Fruit fly (Drosophila melanogaster) whole organism, prepupa: ENCODE results near the gene bi.

Experiments used
- Blimp-1 ChIP-seq: fragments of 200-800 bp; sonication (Bioruptor generic); optimal IDR thresholded peaks from 3 replicates; lab custom pipeline; 2017; ENCODE audit warnings: missing biosample characterization, missing genetic modification characterization, mild to moderate bottlenecking, moderate library complexity, missing genetic modification reagents
- CG10631 ChIP-seq: fragments of 200-800 bp; sonication (Bioruptor generic); optimal IDR thresholded peaks from 2 replicates; lab custom pipeline; 2016; ENCODE audit warnings: missing biosample characterization, missing genetic modification characterization
- CG11294 ChIP-seq: fragments of 200-800 bp; sonication (Bioruptor generic); IDR thresholded peaks from 2 replicates; pipeline ENCODE4 v1.3.6; 2022; ENCODE audit warnings: missing biosample characterization, missing genetic modification characterization
- CG15336 ChIP-seq: fragments of 200-800 bp; sonication (Bioruptor generic); IDR thresholded peaks from 2 replicates; pipeline ENCODE4 v1.3.6; 2022; ENCODE audit warnings: missing biosample characterization, missing genetic modification characterization
- CG16779 ChIP-seq: fragments of 200-800 bp; sonication (Bioruptor generic); optimal IDR thresholded peaks from 3 replicates; lab custom pipeline; 2017; ENCODE audit warnings: missing biosample characterization, mild to moderate bottlenecking, missing genetic modification characterization
- CG3032 ChIP-seq: fragments of 200-800 bp; optimal IDR thresholded peaks from 2 replicates; lab custom pipeline; 2019; ENCODE audit warnings: missing biosample characterization, mild to moderate bottlenecking, missing genetic modification characterization, moderate library complexity
- CG32006 ChIP-seq: fragments of 200-800 bp; sonication (Bioruptor generic); optimal IDR thresholded peaks from 3 replicates; lab custom pipeline; 2017; ENCODE audit warnings: missing biosample characterization, mild to moderate bottlenecking, missing genetic modification characterization
- CG34406 ChIP-seq: fragments of 200-800 bp; sonication (Bioruptor generic); optimal IDR thresholded peaks from 3 replicates; lab custom pipeline; 2016; ENCODE audit warnings: missing biosample characterization, missing genetic modification characterization
- CG3919 ChIP-seq: fragments of 200-800 bp; sonication (Bioruptor generic); optimal IDR thresholded peaks from 3 replicates; lab custom pipeline; 2016; ENCODE audit warnings: missing biosample characterization, missing genetic modification characterization
- CG4318 ChIP-seq: fragments of 200-800 bp; sonication (Bioruptor generic); optimal IDR thresholded peaks from 3 replicates; lab custom pipeline; 2017; ENCODE audit warnings: missing biosample characterization, mild to moderate bottlenecking, missing genetic modification characterization
- CG6163 ChIP-seq: fragments of 200-800 bp; sonication (Bioruptor generic); IDR thresholded peaks from 3 replicates; pipeline ENCODE4 v1.3.6; 2022; ENCODE audit warnings: missing biosample characterization, missing genetic modification characterization
- CG6276 ChIP-seq: fragments of 200-800 bp; sonication (Bioruptor generic); optimal IDR thresholded peaks from 2 replicates; lab custom pipeline; 2017; ENCODE audit warnings: missing biosample characterization, mild to moderate bottlenecking, missing genetic modification characterization
- CG6792 ChIP-seq: fragments of 200-800 bp; sonication (Bioruptor generic); optimal IDR thresholded peaks from 3 replicates; lab custom pipeline; 2016; ENCODE audit warnings: missing biosample characterization, missing genetic modification characterization
- CG6808 ChIP-seq: fragments of 200-800 bp; sonication (Bioruptor generic); optimal IDR thresholded peaks from 3 replicates; lab custom pipeline; 2017; ENCODE audit warnings: missing biosample characterization, missing genetic modification characterization, mild to moderate bottlenecking, moderate library complexity, missing genetic modification reagents
- CG8319 ChIP-seq: fragments of 200-800 bp; sonication (Bioruptor generic); optimal IDR thresholded peaks from 3 replicates; lab custom pipeline; 2016; ENCODE audit warnings: missing biosample characterization, missing genetic modification characterization
- CG8632 ChIP-seq: fragments of 200-800 bp; sonication (Bioruptor generic); optimal IDR thresholded peaks from 3 replicates; lab custom pipeline; 2016; ENCODE audit warnings: missing biosample characterization, missing genetic modification characterization
- CG9139 ChIP-seq: fragments of 200-800 bp; sonication (Bioruptor generic); optimal IDR thresholded peaks from 3 replicates; lab custom pipeline; 2017; ENCODE audit warnings: missing biosample characterization, mild to moderate bottlenecking, missing genetic modification characterization
- Ets96B ChIP-seq: fragments of 200-800 bp; optimal IDR thresholded peaks from 2 replicates; lab custom pipeline; 2019; ENCODE audit warnings: missing biosample characterization, mild to moderate bottlenecking, missing genetic modification characterization, moderate library complexity
- Gug ChIP-seq: fragments of 200-800 bp; sonication (Bioruptor generic); IDR thresholded peaks from 2 replicates; pipeline ENCODE4 v1.3.6; 2022; ENCODE audit warnings: missing biosample characterization, missing genetic modification characterization
- Hr38 ChIP-seq: sonication (Bioruptor generic); optimal IDR thresholded peaks from 2 replicates; lab custom pipeline; 2016; ENCODE audit warnings: missing biosample characterization, missing genetic modification characterization
- OdsH ChIP-seq: fragments of 200-800 bp; sonication (Bioruptor generic); optimal IDR thresholded peaks from 3 replicates; lab custom pipeline; 2016; ENCODE audit warnings: missing biosample characterization, missing genetic modification characterization
- Smox ChIP-seq: fragments of 200-800 bp; sonication (Bioruptor generic); optimal IDR thresholded peaks from 3 replicates; lab custom pipeline; 2016; ENCODE audit warnings: missing biosample characterization, missing genetic modification characterization
- Sox15 ChIP-seq: fragments of 200-800 bp; sonication (Bioruptor generic); optimal IDR thresholded peaks from 3 replicates; lab custom pipeline; 2016; ENCODE audit warnings: missing biosample characterization, missing genetic modification characterization
- dac ChIP-seq: fragments of 200-800 bp; sonication (Bioruptor generic); optimal IDR thresholded peaks from 2 replicates; lab custom pipeline; 2017; ENCODE audit warnings: missing biosample characterization, mild to moderate bottlenecking, missing genetic modification characterization
- dsx ChIP-seq: fragments of 200-800 bp; optimal IDR thresholded peaks from 3 replicates; lab custom pipeline; 2019; ENCODE audit warnings: missing biosample characterization, mild to moderate bottlenecking, missing genetic modification characterization, moderate library complexity; ENCODE audit not compliant: poor library complexity, severe bottlenecking
- esn ChIP-seq: fragments of 200-800 bp; sonication (Bioruptor generic); optimal IDR thresholded peaks from 2 replicates; lab custom pipeline; 2016; ENCODE audit warnings: missing biosample characterization, mild to moderate bottlenecking, missing genetic modification characterization, moderate library complexity
- fd59A ChIP-seq: fragments of 200-800 bp; sonication (Bioruptor generic); optimal IDR thresholded peaks from 2 replicates; lab custom pipeline; 2017; ENCODE audit warnings: missing biosample characterization, mild to moderate bottlenecking, missing genetic modification characterization, missing genetic modification reagents
- fd85E ChIP-seq: fragments of 200-800 bp; sonication (Bioruptor generic); optimal IDR thresholded peaks from 3 replicates; lab custom pipeline; 2016; ENCODE audit warnings: missing biosample characterization, missing genetic modification characterization
- fkh ChIP-seq: fragments of 200-800 bp; sonication (Bioruptor generic); optimal IDR thresholded peaks from 3 replicates; lab custom pipeline; 2017; ENCODE audit warnings: missing biosample characterization, mild to moderate bottlenecking, missing genetic modification characterization, moderate library complexity
- net ChIP-seq: fragments of 200-800 bp; sonication (Bioruptor generic); optimal IDR thresholded peaks from 3 replicates; lab custom pipeline; 2016; ENCODE audit warnings: missing biosample characterization, missing genetic modification characterization
- ss ChIP-seq, 2 experiments: fragments of 200-800 bp; sonication (Bioruptor generic); optimal IDR thresholded peaks; 2 replicates in 1 of 2; 3 replicates in 1 of 2; lab custom pipeline; 2017 to 2018; ENCODE audit warnings: mild to moderate bottlenecking in 2 of 2, missing biosample characterization in 2 of 2, missing genetic modification characterization in 2 of 2, moderate library complexity in 1 of 2
- svp ChIP-seq: fragments of 200-800 bp; sonication (Bioruptor generic); peaks from one replicate; lab custom pipeline; 2016; ENCODE audit warnings: missing biosample characterization, missing genetic modification characterization
- topi ChIP-seq: fragments of 200-800 bp; sonication (Bioruptor generic); optimal IDR thresholded peaks from 3 replicates; lab custom pipeline; 2016; ENCODE audit warnings: missing biosample characterization, missing genetic modification characterization
- vri ChIP-seq: fragments of 200-800 bp; sonication (Bioruptor generic); optimal IDR thresholded peaks from 3 replicates; lab custom pipeline; 2016; ENCODE audit warnings: missing biosample characterization, mild to moderate bottlenecking, missing genetic modification characterization

The bi gene

dm6 chrX:4507121-4507520, 94.5 kb downstream of the bi start (continued):
- no peak for TF ChIP-seq CG6276 (GFP tag; lab: Kevin White, UChicago)
- TF ChIP-seq CG11294 (GFP tag; lab: Robert Waterston, UW): no peak
- TF ChIP-seq topi (GFP tag; lab: Kevin White, UChicago): peak; percentile 19
- TF ChIP-seq CG6808 (GFP tag; lab: Kevin White, UChicago): peak; percentile 28
- TF ChIP-seq CG4318 (GFP tag; lab: Kevin White, UChicago): no peak
- peak; percentile 60 for TF ChIP-seq CG6163
- TF ChIP-seq fd59A (GFP tag; lab: Kevin White, UChicago): peak; percentile 38
- TF ChIP-seq esn (GFP tag; lab: Kevin White, UChicago): peak; percentile 62
- TF ChIP-seq fd85E (GFP tag; lab: Kevin White, UChicago): no peak
- no peak for TF ChIP-seq fkh (GFP tag; lab: Kevin White, UChicago)
- no peak for TF ChIP-seq CG8319
- TF ChIP-seq CG10631 (GFP tag; lab: Kevin White, UChicago): peak; percentile 7
- no peak for TF ChIP-seq Sox15
- no peak for TF ChIP-seq CG8632 (GFP tag; lab: Kevin White, UChicago)
- TF ChIP-seq Ets96B (tag; lab: Kevin White, UChicago): no peak
- TF ChIP-seq vri (GFP tag; lab: Kevin White, UChicago): peak; percentile 29
- TF ChIP-seq CG3919 (GFP tag; lab: Kevin White, UChicago): peak; percentile 71
- TF ChIP-seq OdsH: peak; percentile 56
- TF ChIP-seq CG15336 (GFP tag; lab: Robert Waterston, UW): no peak
- TF ChIP-seq CG6792 (GFP tag; lab: Kevin White, UChicago): peak; percentile 43

dm6 chrX:4508072-4508644, 95.5 kb downstream of the bi start:
- TF ChIP-seq dac (GFP tag; lab: Kevin White, UChicago): no peak
- TF ChIP-seq CG3032 (tag; lab: Kevin White, UChicago): no peak
- no peak for TF ChIP-seq fd59A (GFP tag; lab: Kevin White, UChicago)
- TF ChIP-seq svp (GFP tag; lab: Kevin White, UChicago): no peak
- no peak for TF ChIP-seq Gug
- TF ChIP-seq CG16779 (tag; lab: Kevin White, UChicago): no peak

- TF ChIP-seq net (GFP tag; lab: Kevin White, UChicago) (no peak), CG11294 (GFP tag; lab: Robert Waterston, UW) (no peak), Sox15 (no peak), CG32006 (no peak), Blimp-1 (GFP tag; lab: Kevin White, UChicago) (no peak), CG34406 (GFP tag; lab: Kevin White, UChicago) (no peak), CG8319 (no peak), CG3032 (tag; lab: Kevin White, UChicago) (no peak), topi (GFP tag; lab: Kevin White, UChicago) (no peak)
Measured at dm6 chrX:4511575-4511974, 98.9 kb downstream of the bi start.

dm6 chrX:4520879-4521278, 108.2 kb downstream of the bi start:
- no peak for TF ChIP-seq Blimp-1 (GFP tag; lab: Kevin White, UChicago)
- no peak for TF ChIP-seq vri (GFP tag; lab: Kevin White, UChicago)
- no peak for TF ChIP-seq ss (GFP tag; optimal IDR thresholded peaks at IDR 0.05; lab: Kevin White, UChicago)
- no peak for TF ChIP-seq Hr38 (GFP tag; lab: Kevin White, UChicago)
- no peak for TF ChIP-seq CG16779 (tag; lab: Kevin White, UChicago)
- TF ChIP-seq topi (GFP tag; lab: Kevin White, UChicago): no peak
- no peak for TF ChIP-seq CG9139
- no peak for TF ChIP-seq dsx (GFP tag; lab: Kevin White, UChicago)
- TF ChIP-seq CG8632 (GFP tag; lab: Kevin White, UChicago): no peak
- TF ChIP-seq CG32006: no peak
- TF ChIP-seq Smox (GFP tag; lab: Kevin White, UChicago): no peak
- no peak for TF ChIP-seq OdsH
